Worm (Caenorhabditis elegans) whole organism, young adult: ENCODE measurements around the gene H06H21.37.

ENCODE experiments used
- attf-3 ChIP-seq: fragments of 200-800 bp; sonication (Bioruptor generic); conservative IDR thresholded peaks from 2 replicates; pipeline ENCODE4 v1.3.6; 2022; ENCODE audit warnings: missing genetic modification reagents, missing genetic modification characterization, missing compliant biosample characterization
- cebp-2 ChIP-seq: fragments of 200-800 bp; sonication (Bioruptor generic); IDR thresholded peaks from 2 replicates; pipeline ENCODE4 v1.3.6; 2022; ENCODE audit warnings: missing genetic modification characterization, missing compliant biosample characterization

- TF ChIP-seq cebp-2 (GFP tag; lab: Robert Waterston, UW) (no peak), attf-3 (GFP tag; lab: Robert Waterston, UW) (no peak)
Measured at ce11 chrIV:4809813-4810212, at the start of gene H06H21.37.
